Worm (Caenorhabditis elegans): ENCODE results near the gene Y45F3A.8.

DNA sequence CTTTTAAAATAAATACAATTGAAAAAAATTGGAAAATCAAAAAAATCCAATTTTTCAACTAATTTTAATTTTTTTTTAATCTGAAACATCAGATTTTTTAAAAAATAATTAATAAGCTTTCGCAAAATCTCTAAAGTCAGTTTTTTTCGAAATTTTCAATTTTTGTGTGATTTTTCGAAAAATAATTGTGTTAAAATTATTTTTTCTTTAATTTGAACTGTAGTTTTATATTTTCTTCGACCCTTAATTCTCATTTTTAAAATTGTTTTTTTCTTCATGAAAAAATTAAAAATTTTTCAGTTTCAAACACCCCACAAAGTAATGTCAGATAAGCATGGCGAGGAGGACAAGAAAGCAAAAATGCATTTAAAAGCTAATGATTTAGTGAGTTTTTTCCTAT, 12.4 kb upstream of the Y45F3A.8 start, which contains the start of gene rabx-5:
- TF ChIP-seq med-1 (GFP tag; optimal IDR thresholded peaks at IDR 0.05; ENCODE audit: insufficient read depth) (no peak), ref-1 (GFP tag; conservative IDR thresholded peaks at IDR 0.05) (no peak), klf-2 (GFP tag; conservative IDR thresholded peaks at IDR 0.05) (no peak)

All from whole organism, midembryonic.